Fruit fly (Drosophila melanogaster): ENCODE results near the gene CG43102.

The CG43102 gene

dm6 chr3R:17794335-17795074, at the start of gene CG43102:
CG43102 (minus strand) TSS chr3R:17794490.
- TF ChIP-seq nerfin-2 (GFP tag; IDR thresholded peaks at IDR 0.05; ENCODE audit: partially characterized antibody) (no peak), sr (GFP tag; IDR thresholded peaks at IDR 0.05) (0 out of 3 replicates have a peak, but pooled peaks have one; percentile 39), CG1233 (GFP tag; optimal IDR thresholded peaks at IDR 0.05) (peak; percentile 50), ATbp (GFP tag; optimal IDR thresholded peaks at IDR 0.05) (peak; percentile 57), CG18476 (GFP tag; optimal IDR thresholded peaks at IDR 0.05) (peak; percentile 14), slbo (GFP tag; IDR thresholded peaks at IDR 0.05) (peak; percentile 73; the same call in 1 of the 2 replicates), CG7963 (GFP tag; IDR thresholded peaks at IDR 0.05; ENCODE audit: partially characterized antibody) (no peak), CG17802 (tag; optimal IDR thresholded peaks at IDR 0.05) (peak; percentile 52), kah (GFP tag; optimal IDR thresholded peaks at IDR 0.05) (peak; percentile 60), pnt (GFP tag; optimal IDR thresholded peaks at IDR 0.05) (peak; percentile 30), CG8388 (GFP tag; optimal IDR thresholded peaks at IDR 0.05) (peak; percentile 51), CG18599 (GFP tag; optimal IDR thresholded peaks at IDR 0.05) (peak; percentile 79), CG11456 (GFP tag; IDR thresholded peaks at IDR 0.05) (peak; percentile 78), Adf1 (GFP tag; IDR thresholded peaks at IDR 0.05) (peak; percentile 47; the same call in 1 of the 2 replicates), CG8924 (tag; optimal IDR thresholded peaks at IDR 0.05) (peak; percentile 82), CoRest (tag; optimal IDR thresholded peaks at IDR 0.05) (peak; percentile 70), gsb-n (tag; optimal IDR thresholded peaks at IDR 0.05) (peak; percentile 60), CG7357 (GFP tag; IDR thresholded peaks at IDR 0.05) (peak; percentile 60; the same call in 2 of the 3 replicates), schlank (tag; optimal IDR thresholded peaks at IDR 0.05) (peak; percentile 30), CG14860 (GFP tag; IDR thresholded peaks at IDR 0.05; ENCODE audit: partially characterized antibody) (peak; percentile 70; the same call in 2 of the 3 replicates), CG6683 (GFP tag; optimal IDR thresholded peaks at IDR 0.05) (no peak), CG14014 (GFP tag; IDR thresholded peaks at IDR 0.05) (peak; percentile 70), her (GFP tag; optimal IDR thresholded peaks at IDR 0.05) (peak; percentile 62), zf30C (GFP tag; optimal IDR thresholded peaks at IDR 0.05) (no peak), CG34376 (GFP tag; optimal IDR thresholded peaks at IDR 0.05) (peak; percentile 49), slp2 (GFP tag; optimal IDR thresholded peaks at IDR 0.05) (no peak), Max (GFP tag; optimal IDR thresholded peaks at IDR 0.05) (no peak), CG12744 (GFP tag; optimal IDR thresholded peaks at IDR 0.05) (peak; percentile 32), CG6689 (GFP tag; IDR thresholded peaks at IDR 0.05) (0 out of 2 replicates have a peak, but pooled peaks have one; percentile 33), Deaf1 (tag; optimal IDR thresholded peaks at IDR 0.05) (peak; percentile 60), ftz-f1 (GFP tag; optimal IDR thresholded peaks at IDR 0.05) (peak; percentile 83), usp (GFP tag; optimal IDR thresholded peaks at IDR 0.05) (no peak), Mes4 (GFP tag; optimal IDR thresholded peaks at IDR 0.05) (no peak), mirr (GFP tag; optimal IDR thresholded peaks at IDR 0.05) (peak; percentile 55), CG2116 (GFP tag; optimal IDR thresholded peaks at IDR 0.05) (peak; percentile 55), ac (GFP tag; optimal IDR thresholded peaks at IDR 0.05) (peak; percentile 21), hbn (GFP tag; IDR thresholded peaks at IDR 0.05; ENCODE audit: partially characterized antibody) (0 out of 2 replicates have a peak, but pooled peaks have one; percentile 60), ase (GFP tag; IDR thresholded peaks at IDR 0.05) (peak; percentile 29; the same call in 1 of the 3 replicates), CG9727 (GFP tag; optimal IDR thresholded peaks at IDR 0.05) (peak; percentile 59), Atf-2 (GFP tag; optimal IDR thresholded peaks at IDR 0.05) (peak; percentile 46), grau (tag; optimal IDR thresholded peaks at IDR 0.05) (peak; percentile 78), zen (tag; optimal IDR thresholded peaks at IDR 0.05) (no peak), repo (GFP tag; optimal IDR thresholded peaks at IDR 0.05) (no peak), CG32532 (GFP tag; IDR thresholded peaks at IDR 0.05) (peak; percentile 82), CG12155 (GFP tag; optimal IDR thresholded peaks at IDR 0.05) (peak; percentile 19), CG10565 (GFP tag; optimal IDR thresholded peaks at IDR 0.05) (no peak), vvl (GFP tag; IDR thresholded peaks at IDR 0.05) (peak; percentile 86), ab (GFP tag; optimal IDR thresholded peaks at IDR 0.05) (no peak), vfl (GFP tag; optimal IDR thresholded peaks at IDR 0.05) (peak; percentile 21)

Data from whole organism, embryonic.